Fruit fly (Drosophila melanogaster) whole organism, prepupa: ENCODE measurements around the gene Tre1.

Experiments used
- CG16779 ChIP-seq: fragments of 200-800 bp; sonication (Bioruptor generic); optimal IDR thresholded peaks from 3 replicates; lab custom pipeline; 2017; ENCODE audit warnings: missing biosample characterization, mild to moderate bottlenecking, missing genetic modification characterization
- CG7368 ChIP-seq: fragments of 200-800 bp; sonication (Bioruptor generic); optimal IDR thresholded peaks from 3 replicates; lab custom pipeline; 2016; ENCODE audit warnings: missing biosample characterization, missing genetic modification characterization
- Eip75B ChIP-seq: fragments of 200-800 bp; sonication (Bioruptor generic); optimal IDR thresholded peaks from 3 replicates; lab custom pipeline; 2016; ENCODE audit warnings: missing biosample characterization, missing genetic modification characterization
- Gug ChIP-seq: fragments of 200-800 bp; sonication (Bioruptor generic); IDR thresholded peaks from 2 replicates; pipeline ENCODE4 v1.3.6; 2022; ENCODE audit warnings: missing biosample characterization, missing genetic modification characterization
- cyc ChIP-seq: fragments of 200-800 bp; sonication (Bioruptor generic); optimal IDR thresholded peaks from 3 replicates; lab custom pipeline; 2016; ENCODE audit warnings: missing biosample characterization, missing genetic modification characterization
- dsx ChIP-seq: fragments of 200-800 bp; optimal IDR thresholded peaks from 3 replicates; lab custom pipeline; 2019; ENCODE audit warnings: missing biosample characterization, mild to moderate bottlenecking, missing genetic modification characterization, moderate library complexity; ENCODE audit not compliant: poor library complexity, severe bottlenecking
- esn ChIP-seq: fragments of 200-800 bp; sonication (Bioruptor generic); optimal IDR thresholded peaks from 2 replicates; lab custom pipeline; 2016; ENCODE audit warnings: missing biosample characterization, mild to moderate bottlenecking, missing genetic modification characterization, moderate library complexity
- net ChIP-seq: fragments of 200-800 bp; sonication (Bioruptor generic); optimal IDR thresholded peaks from 3 replicates; lab custom pipeline; 2016; ENCODE audit warnings: missing biosample characterization, missing genetic modification characterization

- TF ChIP-seq net (no peak), CG16779 (tag; lab: Kevin White, UChicago) (no peak), cyc (GFP tag; lab: Kevin White, UChicago) (no peak), Gug (GFP tag; lab: Robert Waterston, UW) (no peak), CG7368 (GFP tag; lab: Kevin White, UChicago) (no peak), dsx (GFP tag; lab: Kevin White, UChicago) (peak; percentile 72), Eip75B (GFP tag; lab: Kevin White, UChicago) (no peak), esn (no peak)
Observed at dm6 chrX:5690216-5690523, 10.4 kb upstream of the Tre1 start.
